Fruit fly (Drosophila melanogaster) whole organism, embryonic: ENCODE results near the gene CG11975.

Source experiments
- Abd-B ChIP-seq: fragments of 200-800 bp; sonication (Bioruptor generic); optimal IDR thresholded peaks from 2 replicates; lab custom pipeline; 2018; ENCODE audit warnings: missing biosample characterization, mild to moderate bottlenecking, missing genetic modification characterization, moderate library complexity
- CG10431 ChIP-seq: fragments of 200-800 bp; sonication (Bioruptor generic); optimal IDR thresholded peaks from 3 replicates; lab custom pipeline; 2018; ENCODE audit warnings: missing biosample characterization, mild to moderate bottlenecking, missing genetic modification characterization
- CG10959 ChIP-seq: fragments of 200-800 bp; sonication (Bioruptor generic); IDR thresholded peaks from 2 replicates; pipeline ENCODE4 v1.3.6; 2022; ENCODE audit warnings: missing biosample characterization, missing genetic modification characterization
- CG12219 ChIP-seq: fragments of 200-800 bp; sonication (Bioruptor generic); optimal IDR thresholded peaks from 3 replicates; lab custom pipeline; 2018; ENCODE audit warnings: missing biosample characterization, mild to moderate bottlenecking, missing genetic modification characterization
- CG13624 ChIP-seq: fragments of 200-800 bp; sonication (Bioruptor generic); optimal IDR thresholded peaks from 2 replicates; lab custom pipeline; 2016; ENCODE audit warnings: missing biosample characterization, missing genetic modification characterization
- CG14014 ChIP-seq: fragments of 200-800 bp; sonication (Bioruptor generic); IDR thresholded peaks from 2 replicates; pipeline ENCODE4 v1.3.6; 2022; ENCODE audit warnings: missing biosample characterization, missing genetic modification characterization
- CG14441 ChIP-seq: fragments of 200-800 bp; sonication (Bioruptor generic); IDR thresholded peaks from 2 replicates; pipeline ENCODE4 v1.3.6; 2022; ENCODE audit warnings: missing biosample characterization, missing genetic modification characterization
- CG17186 ChIP-seq: fragments of 200-800 bp; sonication (Bioruptor generic); optimal IDR thresholded peaks from 3 replicates; lab custom pipeline; 2017; ENCODE audit warnings: missing biosample characterization, missing genetic modification reagents, missing genetic modification characterization
- CG18476 ChIP-seq: fragments of 200-800 bp; sonication (Bioruptor generic); optimal IDR thresholded peaks from 2 replicates; lab custom pipeline; 2016; ENCODE audit warnings: missing biosample characterization, mild to moderate bottlenecking, missing genetic modification characterization
- CG2889 ChIP-seq: fragments of 200-800 bp; sonication (Bioruptor generic); IDR thresholded peaks from 3 replicates; pipeline ENCODE4 v1.3.6; 2022; ENCODE audit warnings: missing biosample characterization, missing genetic modification characterization
- CG3407 ChIP-seq: fragments of 200-800 bp; sonication (Bioruptor generic); optimal IDR thresholded peaks from 2 replicates; lab custom pipeline; 2018; ENCODE audit warnings: missing biosample characterization, mild to moderate bottlenecking, missing genetic modification characterization
- CG34224 ChIP-seq: fragments of 200-800 bp; sonication (Bioruptor generic); IDR thresholded peaks from 3 replicates; pipeline ENCODE4 v1.3.6; 2022; ENCODE audit warnings: missing biosample characterization, missing genetic modification characterization; ENCODE audit not compliant: partially characterized antibody
- CG34422 ChIP-seq: fragments of 200-800 bp; sonication (Bioruptor generic); IDR thresholded peaks from 3 replicates; pipeline ENCODE4 v1.3.6; 2022; ENCODE audit warnings: missing biosample characterization, missing genetic modification characterization
- CG43689 ChIP-seq: fragments of 200-800 bp; sonication (Bioruptor generic); IDR thresholded peaks from 2 replicates; pipeline ENCODE4 v1.3.6; 2022; ENCODE audit warnings: missing biosample characterization, missing genetic modification characterization
- CG4820 ChIP-seq: fragments of 200-800 bp; sonication (Bioruptor generic); optimal IDR thresholded peaks from 3 replicates; lab custom pipeline; 2016; ENCODE audit warnings: missing biosample characterization, missing genetic modification characterization
- CG5953 ChIP-seq: fragments of 200-800 bp; sonication (Bioruptor generic); IDR thresholded peaks from 2 replicates; pipeline ENCODE4 v1.3.6; 2022; ENCODE audit warnings: missing biosample characterization, missing genetic modification characterization
- CG7372 ChIP-seq: fragments of 200-800 bp; sonication (Bioruptor generic); IDR thresholded peaks from 2 replicates; pipeline ENCODE4 v1.3.6; 2022; ENCODE audit warnings: missing biosample characterization, missing genetic modification characterization
- CG8281 ChIP-seq: fragments of 200-800 bp; sonication (Bioruptor generic); optimal IDR thresholded peaks from 2 replicates; lab custom pipeline; 2018; ENCODE audit warnings: missing biosample characterization, mild to moderate bottlenecking, missing genetic modification characterization, moderate library complexity
- CG9817 ChIP-seq: fragments of 200-800 bp; sonication (Bioruptor generic); optimal IDR thresholded peaks from 2 replicates; lab custom pipeline; 2018; ENCODE audit warnings: missing biosample characterization, mild to moderate bottlenecking, missing genetic modification characterization, moderate library complexity
- Camta ChIP-seq: fragments of 200-800 bp; sonication (Bioruptor generic); optimal IDR thresholded peaks from 2 replicates; lab custom pipeline; 2016; ENCODE audit warnings: missing biosample characterization, missing genetic modification characterization
- CkIIα-i1 ChIP-seq: fragments of 200-800 bp; sonication (Bioruptor generic); IDR thresholded peaks from 2 replicates; pipeline ENCODE4 v1.3.6; 2022; ENCODE audit warnings: missing biosample characterization, missing genetic modification characterization
- Deaf1 ChIP-seq: fragments of 200-800 bp; optimal IDR thresholded peaks from 3 replicates; lab custom pipeline; 2019; ENCODE audit warnings: missing biosample characterization, mild to moderate bottlenecking, missing genetic modification characterization, moderate library complexity
- GATAe ChIP-seq: fragments of 200-800 bp; sonication (Bioruptor generic); conservative IDR thresholded peaks from 2 replicates; pipeline ENCODE4 v1.3.6; 2022; ENCODE audit warnings: missing biosample characterization, missing genetic modification characterization
- H15 ChIP-seq: fragments of 200-800 bp; sonication (Bioruptor generic); IDR thresholded peaks from 3 replicates; pipeline ENCODE4 v1.3.6; 2022; ENCODE audit warnings: missing biosample characterization, missing genetic modification characterization
- HLH54F ChIP-seq: fragments of 200-800 bp; sonication (Bioruptor generic); optimal IDR thresholded peaks from 3 replicates; lab custom pipeline; 2016; ENCODE audit warnings: missing biosample characterization, missing genetic modification characterization
- Kr ChIP-seq: fragments of 200-800 bp; sonication (Bioruptor generic); optimal IDR thresholded peaks from 2 replicates; lab custom pipeline; 2017; ENCODE audit warnings: missing biosample characterization, mild to moderate bottlenecking, missing genetic modification characterization
- Med ChIP-seq: fragments of 200-800 bp; sonication (Bioruptor generic); peaks from one replicate; lab custom pipeline; 2016; ENCODE audit warnings: missing biosample characterization, missing genetic modification characterization, mild to moderate bottlenecking, inconsistent platforms, moderate library complexity
- NK7.1 ChIP-seq: fragments of 200-800 bp; sonication (Bioruptor generic); optimal IDR thresholded peaks from 3 replicates; lab custom pipeline; 2016; ENCODE audit warnings: missing biosample characterization, missing genetic modification characterization
- Oli ChIP-seq: fragments of 200-800 bp; sonication (Bioruptor generic); optimal IDR thresholded peaks from 2 replicates; lab custom pipeline; 2018; ENCODE audit warnings: missing biosample characterization, mild to moderate bottlenecking, missing genetic modification characterization, moderate library complexity
- Side ChIP-seq: fragments of 200-800 bp; sonication (Bioruptor generic); optimal IDR thresholded peaks from 2 replicates; lab custom pipeline; 2016; ENCODE audit warnings: missing biosample characterization, missing genetic modification characterization
- Spps ChIP-seq: fragments of 200-800 bp; sonication (Bioruptor generic); optimal IDR thresholded peaks from 2 replicates; lab custom pipeline; 2018; ENCODE audit warnings: missing biosample characterization, mild to moderate bottlenecking, missing genetic modification characterization
- ato ChIP-seq: fragments of 200-800 bp; sonication (Bioruptor generic); IDR thresholded peaks from 2 replicates; pipeline ENCODE4 v1.3.6; 2022; ENCODE audit warnings: missing biosample characterization, missing genetic modification characterization; ENCODE audit not compliant: partially characterized antibody
- ems ChIP-seq: fragments of 200-800 bp; sonication (Bioruptor generic); optimal IDR thresholded peaks from 3 replicates; lab custom pipeline; 2016; ENCODE audit warnings: missing biosample characterization, missing genetic modification characterization
- gce ChIP-seq: fragments of 200-800 bp; sonication (Bioruptor generic); IDR thresholded peaks from 3 replicates; pipeline ENCODE4 v1.3.6; 2022; ENCODE audit warnings: missing biosample characterization, missing genetic modification characterization
- gem ChIP-seq: fragments of 200-800 bp; sonication (Bioruptor generic); optimal IDR thresholded peaks from 2 replicates; lab custom pipeline; 2019; ENCODE audit warnings: missing biosample characterization, mild to moderate bottlenecking, missing genetic modification characterization, moderate library complexity
- grau ChIP-seq: fragments of 200-800 bp; optimal IDR thresholded peaks from 3 replicates; lab custom pipeline; 2019; ENCODE audit warnings: missing biosample characterization, mild to moderate bottlenecking, missing genetic modification characterization, moderate library complexity
- h ChIP-seq: fragments of >200 bp; optimal IDR thresholded peaks from 2 replicates; lab custom pipeline; 2017
- hb ChIP-seq: fragments of 200-800 bp; sonication (Bioruptor generic); IDR thresholded peaks from 3 replicates; pipeline ENCODE4 v1.3.6; 2022; ENCODE audit warnings: missing biosample characterization, missing genetic modification characterization; ENCODE audit not compliant: partially characterized antibody
- ind ChIP-seq: fragments of 200-800 bp; sonication (Bioruptor generic); optimal IDR thresholded peaks from 3 replicates; lab custom pipeline; 2016; ENCODE audit warnings: missing biosample characterization, missing genetic modification characterization
- jigr1 ChIP-seq: fragments of 200-800 bp; sonication (Bioruptor generic); IDR thresholded peaks from 3 replicates; pipeline ENCODE4 v1.3.6; 2022; ENCODE audit warnings: missing biosample characterization, missing genetic modification characterization
- kah ChIP-seq: fragments of 200-800 bp; sonication (Bioruptor generic); optimal IDR thresholded peaks from 2 replicates; lab custom pipeline; 2018; ENCODE audit warnings: missing biosample characterization, mild to moderate bottlenecking, missing genetic modification characterization
- mirr ChIP-seq: fragments of 200-800 bp; sonication (Bioruptor generic); optimal IDR thresholded peaks from 3 replicates; lab custom pipeline; 2018; ENCODE audit warnings: missing biosample characterization, mild to moderate bottlenecking, missing genetic modification characterization
- mld ChIP-seq: fragments of 200-800 bp; sonication (Bioruptor generic); IDR thresholded peaks from 3 replicates; pipeline ENCODE4 v1.3.6; 2022; ENCODE audit warnings: missing biosample characterization, missing genetic modification characterization; ENCODE audit not compliant: partially characterized antibody
- nau ChIP-seq: fragments of 200-800 bp; sonication (Bioruptor generic); optimal IDR thresholded peaks from 3 replicates; lab custom pipeline; 2017; ENCODE audit warnings: missing biosample characterization, mild to moderate bottlenecking, missing genetic modification characterization, missing genetic modification reagents
- nerfin-1 ChIP-seq: fragments of 200-800 bp; sonication (Bioruptor generic); optimal IDR thresholded peaks from 3 replicates; lab custom pipeline; 2019; ENCODE audit warnings: missing biosample characterization, mild to moderate bottlenecking, missing genetic modification characterization, moderate library complexity
- onecut ChIP-seq: fragments of 200-800 bp; sonication (Bioruptor generic); IDR thresholded peaks from 2 replicates; pipeline ENCODE4 v1.3.6; 2022; ENCODE audit warnings: missing biosample characterization, missing genetic modification characterization
- ro ChIP-seq: fragments of 200-800 bp; sonication (Bioruptor generic); IDR thresholded peaks from 2 replicates; pipeline ENCODE4 v1.3.6; 2022; ENCODE audit warnings: missing biosample characterization, missing genetic modification characterization
- salm ChIP-seq: fragments of 200-800 bp; sonication (Bioruptor generic); optimal IDR thresholded peaks from 2 replicates; lab custom pipeline; 2018; ENCODE audit warnings: missing biosample characterization, mild to moderate bottlenecking, missing genetic modification characterization
- tgo ChIP-seq: fragments of 200-800 bp; sonication (Bioruptor generic); IDR thresholded peaks from 3 replicates; pipeline ENCODE4 v1.3.6; 2022; ENCODE audit warnings: missing biosample characterization, missing genetic modification characterization
- toy ChIP-seq: fragments of 200-800 bp; sonication (Bioruptor generic); IDR thresholded peaks from 2 replicates; pipeline ENCODE4 v1.3.6; 2022; ENCODE audit warnings: missing biosample characterization, missing genetic modification characterization
- unc-4 ChIP-seq: fragments of 200-800 bp; sonication (Bioruptor generic); IDR thresholded peaks from 2 replicates; pipeline ENCODE4 v1.3.6; 2022; ENCODE audit warnings: missing biosample characterization, missing genetic modification characterization; ENCODE audit not compliant: partially characterized antibody
- zf30C ChIP-seq: fragments of 200-800 bp; sonication (Bioruptor generic); optimal IDR thresholded peaks from 3 replicates; lab custom pipeline; 2018; ENCODE audit warnings: missing biosample characterization, mild to moderate bottlenecking, missing genetic modification characterization

CG11975 gene

dm6 chr3R:9019689-9020138, 26.7 kb downstream of the CG11975 start, which contains the start of gene tgo (continued):
- TF ChIP-seq gem (tag; lab: Kevin White, UChicago) (no peak), H15 (GFP tag; lab: Robert Waterston, UW) (no peak), CG14014 (GFP tag; lab: Robert Waterston, UW) (no peak), CG14441 (GFP tag; lab: Robert Waterston, UW) (no peak), CG43689 (GFP tag; lab: Robert Waterston, UW) (no peak), CG9817 (tag; lab: Kevin White, UChicago) (no peak), CG8281 (no peak), CG5953 (GFP tag; lab: Robert Waterston, UW) (no peak), ind (GFP tag; lab: Kevin White, UChicago) (no peak), NK7.1 (GFP tag; lab: Kevin White, UChicago) (no peak), hb (no peak), CG4820 (GFP tag; lab: Kevin White, UChicago) (no peak), CG34422 (GFP tag; lab: Robert Waterston, UW) (peak; percentile 83; the same call in 1 of the 3 replicates), mirr (GFP tag; lab: Kevin White, UChicago) (peak; percentile 25), ato (GFP tag; lab: Robert Waterston, UW) (no peak), salm (tag; lab: Kevin White, UChicago) (no peak), mld (GFP tag; lab: Robert Waterston, UW) (no peak), CG2889 (GFP tag; lab: Robert Waterston, UW) (no peak), Abd-B (peak; percentile 21), ems (GFP tag; lab: Kevin White, UChicago) (no peak), nerfin-1 (tag; lab: Kevin White, UChicago) (peak; percentile 46), CG7372 (no peak), CG12219 (GFP tag; lab: Kevin White, UChicago) (no peak), tgo (GFP tag; lab: Robert Waterston, UW) (no peak), CkIIα-i1 (no peak), nau (GFP tag; lab: Kevin White, UChicago) (no peak), CG18476 (no peak), jigr1 (no peak), onecut (GFP tag; lab: Robert Waterston, UW) (peak; percentile 50), Deaf1 (tag; lab: Kevin White, UChicago) (no peak), CG10959 (GFP tag; lab: Robert Waterston, UW) (no peak), CG17186 (GFP tag; lab: Kevin White, UChicago) (peak; percentile 78), HLH54F (GFP tag; lab: Kevin White, UChicago) (no peak), CG34224 (GFP tag; lab: Robert Waterston, UW) (peak; percentile 74), GATAe (GFP tag; lab: Robert Waterston, UW) (no peak), h (no peak), kah (GFP tag; lab: Kevin White, UChicago) (no peak), Spps (tag; lab: Kevin White, UChicago) (no peak), unc-4 (peak; percentile 59; the same call in 1 of the 2 replicates), zf30C (GFP tag; lab: Kevin White, UChicago) (no peak), Side (no peak), Camta (GFP tag; lab: Kevin White, UChicago) (no peak), CG13624 (GFP tag; lab: Kevin White, UChicago) (no peak), CG3407 (GFP tag; lab: Kevin White, UChicago) (no peak), Kr (GFP tag; lab: Kevin White, UChicago) (no peak), Med (peak; percentile 72), gce (GFP tag; lab: Robert Waterston, UW) (no peak), ro (GFP tag; lab: Robert Waterston, UW) (no peak), toy (GFP tag; lab: Robert Waterston, UW) (no peak), grau (tag; lab: Kevin White, UChicago) (peak; percentile 36), Oli (tag; lab: Kevin White, UChicago) (no peak), CG10431 (GFP tag; lab: Kevin White, UChicago) (no peak)
